Worm (Caenorhabditis elegans) whole organism, midembryonic: ENCODE data around the gene nspb-1.
"Not testable (repeated sequence)": the region's sequence is repeated elsewhere in the genome, so short reads cannot be mapped to it uniquely, and the experiment has no call there.

Experiments used
- T22C8.4 ChIP-seq: fragments of 200-800 bp; sonication (Bioruptor generic); IDR thresholded peaks from 2 replicates; pipeline ENCODE4 v1.3.6; 2022; ENCODE audit warnings: missing genetic modification characterization, missing compliant biosample characterization
- cog-1 ChIP-seq: sonication (generic microtip); optimal IDR thresholded peaks from 2 replicates; lab custom pipeline; 2016; ENCODE audit warnings: missing genetic modification characterization, missing compliant biosample characterization
- flt-1 ChIP-seq: fragments of 200-800 bp; sonication (Bioruptor generic); IDR thresholded peaks from 2 replicates; pipeline ENCODE4 v1.3.6; 2022; ENCODE audit warnings: missing genetic modification characterization, missing compliant biosample characterization
- klf-2 ChIP-seq: fragments of 200-800 bp; sonication (Bioruptor generic); conservative IDR thresholded peaks from 2 replicates; pipeline ENCODE4 v1.3.6; 2022; ENCODE audit warnings: missing genetic modification reagents, missing genetic modification characterization, missing compliant biosample characterization
- med-1 ChIP-seq: sonication (generic microtip); optimal IDR thresholded peaks from 2 replicates; lab custom pipeline; 2017; ENCODE audit warnings: missing genetic modification characterization, mild to moderate bottlenecking, missing compliant biosample characterization, antibody characterized with exemption, missing genetic modification reagents; ENCODE audit not compliant: insufficient read depth
- ref-1 ChIP-seq: fragments of 200-800 bp; sonication (Bioruptor generic); conservative IDR thresholded peaks from 2 replicates; pipeline ENCODE4 v1.3.6; 2022; ENCODE audit warnings: missing genetic modification reagents, missing genetic modification characterization, missing compliant biosample characterization
- tab-1 ChIP-seq: fragments of 200-800 bp; sonication (Bioruptor generic); IDR thresholded peaks from 2 replicates; pipeline ENCODE4 v1.3.6; 2022; ENCODE audit warnings: missing genetic modification characterization, missing compliant biosample characterization
- ztf-23 ChIP-seq: fragments of 200-800 bp; sonication (Bioruptor generic); IDR thresholded peaks from 2 replicates; pipeline ENCODE4 v1.3.6; 2022; ENCODE audit warnings: missing genetic modification reagents, missing genetic modification characterization, missing compliant biosample characterization
- ztf-29 ChIP-seq: fragments of 200-800 bp; sonication (Bioruptor generic); IDR thresholded peaks from 2 replicates; pipeline ENCODE4 v1.3.6; 2022; ENCODE audit warnings: missing genetic modification reagents, missing genetic modification characterization, missing compliant biosample characterization

Gene nspb-1

ce11 chrIV:6591010-6591746, at the start of gene nspb-1, which contains the start of gene nspb-2:
nspb-1 (minus strand) TSS chrIV:6591110.
nspb-2 (plus strand) TSS chrIV:6591696.
- not testable (repeated sequence) for TF ChIP-seq med-1 (GFP tag; lab: Kevin White, UChicago); T22C8.4 (GFP tag; lab: Robert Waterston, UW); ztf-23 (GFP tag; lab: Robert Waterston, UW)

ce11 chrIV:6639880-6640279, 49.0 kb upstream of the nspb-1 start, which contains the start of gene C01B10.6:
C01B10.6 (plus strand) TSS chrIV:6640180.
- TF ChIP-seq ref-1 (GFP tag; lab: Robert Waterston, UW) (no peak), T22C8.4 (GFP tag; lab: Robert Waterston, UW) (no peak), tab-1 (GFP tag; lab: Robert Waterston, UW) (no peak), klf-2 (no peak), ztf-29 (no peak), med-1 (GFP tag; lab: Kevin White, UChicago) (no peak)

- TF ChIP-seq ztf-23 (GFP tag; lab: Robert Waterston, UW) (no peak), med-1 (GFP tag; lab: Kevin White, UChicago) (no peak), ztf-29 (no peak), tab-1 (GFP tag; lab: Robert Waterston, UW) (no peak), cog-1 (no peak), flt-1 (GFP tag; lab: Robert Waterston, UW) (no peak), klf-2 (no peak), T22C8.4 (GFP tag; lab: Robert Waterston, UW) (no peak), ref-1 (GFP tag; lab: Robert Waterston, UW) (no peak)
Measured at ce11 chrIV:6638256-6638655, 47.3 kb upstream of the nspb-1 start, which contains the start of gene C01B10.7. C01B10.7 (plus strand) TSS chrIV:6638556.

- TF ChIP-seq T22C8.4 (GFP tag; lab: Robert Waterston, UW) (no peak), med-1 (GFP tag; lab: Kevin White, UChicago) (no peak), ztf-29 (no peak), tab-1 (GFP tag; lab: Robert Waterston, UW) (no peak), klf-2 (no peak), ztf-23 (GFP tag; lab: Robert Waterston, UW) (no peak), flt-1 (GFP tag; lab: Robert Waterston, UW) (no peak), cog-1 (no peak), ref-1 (GFP tag; lab: Robert Waterston, UW) (no peak)
Measured at ce11 chrIV:6634789-6635188, 43.9 kb upstream of the nspb-1 start, which contains the start of gene metl-13. metl-13 (plus strand) TSS chrIV:6635089.

- TF ChIP-seq flt-1 (GFP tag; lab: Robert Waterston, UW) (no peak; the same call in 1 of the 2 replicates), T22C8.4 (GFP tag; lab: Robert Waterston, UW) (0 out of 2 replicates have a peak, but pooled peaks have one; percentile 27), cog-1 (peak; percentile 9), med-1 (GFP tag; lab: Kevin White, UChicago) (no peak), ztf-29 (no peak)
Measured at ce11 chrIV:6631704-6632272, 40.9 kb upstream of the nspb-1 start, which contains the start of the genes cest-5.1 and C01B10.9. cest-5.1 (minus strand) TSS chrIV:6631754. C01B10.9 (plus strand) TSS chrIV:6632222.

ce11 chrIV:6627798-6628197, 36.9 kb upstream of the nspb-1 start, which contains the start of gene cest-5.2:
cest-5.2 (minus strand) TSS chrIV:6627925.
- TF ChIP-seq flt-1 (GFP tag; lab: Robert Waterston, UW) (no peak), ref-1 (GFP tag; lab: Robert Waterston, UW) (no peak), T22C8.4 (GFP tag; lab: Robert Waterston, UW) (no peak), cog-1 (no peak), med-1 (GFP tag; lab: Kevin White, UChicago) (no peak), tab-1 (GFP tag; lab: Robert Waterston, UW) (no peak), ztf-23 (GFP tag; lab: Robert Waterston, UW) (no peak), ztf-29 (no peak), klf-2 (no peak)

ce11 chrIV:6623390-6623789, 32.5 kb upstream of the nspb-1 start, which contains the start of gene C01B10.44:
C01B10.44 (plus strand) TSS chrIV:6623690.
- TF ChIP-seq cog-1 (no peak), ztf-29 (no peak), T22C8.4 (GFP tag; lab: Robert Waterston, UW) (no peak), ref-1 (GFP tag; lab: Robert Waterston, UW) (no peak), med-1 (GFP tag; lab: Kevin White, UChicago) (no peak), tab-1 (GFP tag; lab: Robert Waterston, UW) (no peak), ztf-23 (GFP tag; lab: Robert Waterston, UW) (no peak), flt-1 (GFP tag; lab: Robert Waterston, UW) (no peak), klf-2 (no peak)

ce11 chrIV:6622142-6622541, 31.2 kb upstream of the nspb-1 start:
- no peak for TF ChIP-seq ztf-23 (GFP tag; lab: Robert Waterston, UW)

ce11 chrIV:6621252-6621651, 30.3 kb upstream of the nspb-1 start, which contains the start of gene C01B10.3:
C01B10.3 (minus strand) TSS chrIV:6621352.
- TF ChIP-seq cog-1: no peak
- TF ChIP-seq ref-1 (GFP tag; lab: Robert Waterston, UW): no peak
- no peak for TF ChIP-seq med-1 (GFP tag; lab: Kevin White, UChicago)
- TF ChIP-seq ztf-23 (GFP tag; lab: Robert Waterston, UW): no peak
- no peak for TF ChIP-seq klf-2
- TF ChIP-seq tab-1 (GFP tag; lab: Robert Waterston, UW): no peak
- no peak for TF ChIP-seq flt-1 (GFP tag; lab: Robert Waterston, UW)
- TF ChIP-seq ztf-29: no peak
- TF ChIP-seq T22C8.4 (GFP tag; lab: Robert Waterston, UW): no peak
